Fruit fly (Drosophila melanogaster) whole organism, adult: ENCODE data around the gene CG41128.

Source experiments
- CG11617 ChIP-seq: fragments of 200-800 bp; sonication (Bioruptor generic); optimal IDR thresholded peaks from 2 replicates; lab custom pipeline; 2017; ENCODE audit warnings: mild to moderate bottlenecking, missing biosample characterization, missing genetic modification reagents, missing genetic modification characterization
- CG12768 ChIP-seq: fragments of 200-800 bp; sonication (Bioruptor generic); optimal IDR thresholded peaks from 2 replicates; lab custom pipeline; 2017; ENCODE audit warnings: missing biosample characterization, missing genetic modification characterization, mild to moderate bottlenecking, moderate library complexity, missing genetic modification reagents
- CG33017 ChIP-seq: fragments of 200-800 bp; sonication (Bioruptor generic); optimal IDR thresholded peaks from 2 replicates; lab custom pipeline; 2018; ENCODE audit warnings: missing biosample characterization, mild to moderate bottlenecking, missing genetic modification characterization, moderate library complexity
- Clk ChIP-seq: fragments of 200-800 bp; sonication (Bioruptor generic); optimal IDR thresholded peaks from 2 replicates; lab custom pipeline; 2017; ENCODE audit warnings: missing biosample characterization, missing genetic modification characterization
- Crg-1 ChIP-seq: fragments of 200-800 bp; sonication (Bioruptor generic); optimal IDR thresholded peaks from 2 replicates; lab custom pipeline; 2016; ENCODE audit warnings: missing biosample characterization, missing genetic modification characterization
- Mnt ChIP-seq: fragments of 200-800 bp; sonication (Bioruptor generic); optimal IDR thresholded peaks from 2 replicates; lab custom pipeline; 2016; ENCODE audit warnings: missing biosample characterization, mild to moderate bottlenecking, missing genetic modification characterization
- cic ChIP-seq: fragments of 200-800 bp; sonication (Bioruptor generic); optimal IDR thresholded peaks from 2 replicates; lab custom pipeline; 2017; ENCODE audit warnings: missing biosample characterization, mild to moderate bottlenecking, missing genetic modification characterization, moderate library complexity
- pad ChIP-seq: fragments of 200-800 bp; sonication (Bioruptor generic); optimal IDR thresholded peaks from 3 replicates; lab custom pipeline; 2017; ENCODE audit warnings: missing biosample characterization, missing genetic modification characterization, mild to moderate bottlenecking, moderate library complexity, missing genetic modification reagents
- toe ChIP-seq: fragments of 200-800 bp; sonication (Bioruptor generic); optimal IDR thresholded peaks from 2 replicates; lab custom pipeline; 2016; ENCODE audit warnings: missing biosample characterization, missing genetic modification characterization

DNA sequence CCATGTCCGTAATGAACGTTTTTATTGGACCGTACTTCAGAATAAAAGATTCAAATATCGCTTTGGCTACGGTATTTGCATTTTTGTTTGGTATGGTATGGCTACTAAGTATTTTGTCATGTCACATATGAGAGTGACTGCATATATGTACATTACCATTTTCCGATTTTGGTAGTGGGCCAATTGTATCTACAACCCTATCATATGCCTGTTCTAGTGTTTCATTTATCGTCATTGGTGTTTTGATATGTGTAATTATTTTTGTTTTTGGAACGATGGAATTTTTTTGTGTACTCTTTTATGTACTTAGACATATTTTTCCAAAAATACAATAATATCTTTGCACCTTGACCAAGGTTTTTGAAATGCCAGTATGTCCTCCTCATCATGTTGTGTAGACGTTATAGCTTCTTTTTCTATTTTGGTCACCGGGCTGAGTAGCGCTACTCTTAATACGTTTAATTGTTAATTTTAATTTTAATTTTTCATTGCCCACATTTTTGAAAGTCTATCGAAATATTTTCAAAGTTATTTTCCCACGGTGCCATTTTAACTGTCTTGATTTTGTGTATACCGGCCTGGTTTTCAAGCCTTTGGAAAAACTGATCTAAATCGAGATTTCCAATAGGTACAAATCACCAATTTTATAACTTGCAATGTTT is 39.6 kb downstream of the CG41128 start:
- TF ChIP-seq cic (no peak), Crg-1 (GFP tag; lab: Kevin White, UChicago) (no peak), CG33017 (no peak), Clk (no peak), CG12768 (GFP tag; lab: Kevin White, UChicago) (no peak), toe (GFP tag; lab: Kevin White, UChicago) (no peak), Mnt (GFP tag; lab: Kevin White, UChicago) (no peak), pad (GFP tag; lab: Kevin White, UChicago) (no peak), CG11617 (no peak)
